Worm (Caenorhabditis elegans): ENCODE results near the gene cyp-33C9.
A peak's percentile ranks its signal among the peaks of the same experiment; 100 is the strongest.

The cyp-33C9 gene

DNA sequence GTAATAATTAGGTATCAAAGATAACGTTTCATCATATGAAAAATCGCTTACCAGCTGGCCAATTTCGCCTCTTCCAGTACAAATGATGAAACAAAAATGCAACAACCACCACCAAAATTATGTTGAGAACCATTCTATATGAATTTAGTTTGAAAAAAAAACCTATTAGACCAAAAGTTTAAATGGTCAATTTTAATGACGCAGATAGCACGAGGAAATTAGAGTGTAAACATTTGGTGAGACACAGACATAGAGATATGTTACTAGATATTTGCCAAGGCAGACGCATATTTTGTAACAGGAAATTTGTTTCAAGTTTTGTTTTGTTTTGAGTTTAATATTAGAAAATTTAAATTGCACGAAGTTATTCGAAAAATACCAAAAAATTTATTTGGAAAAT, at the start of gene cyp-33C9:
cyp-33C9 (minus strand) TSS at position 211 of the 400 bp plus-strand sequence.
- TF ChIP-seq ceh-82 (tag; optimal IDR thresholded peaks at IDR 0.05) (no peak), C34F6.9 (tag; optimal IDR thresholded peaks at IDR 0.05) (peak; percentile 50), fos-1 (tag; optimal IDR thresholded peaks at IDR 0.05) (peak; percentile 19), sma-9 (GFP tag; optimal IDR thresholded peaks at IDR 0.05) (peak; percentile 47), sma-9 (tag; optimal IDR thresholded peaks at IDR 0.05) (no peak), nhr-129 (tag; optimal IDR thresholded peaks at IDR 0.05) (peak; percentile 12), unc-39 (tag; optimal IDR thresholded peaks at IDR 0.05) (no peak)

- TF ChIP-seq nhr-237 (tag; optimal IDR thresholded peaks at IDR 0.05) (no peak), nhr-77 (tag; optimal IDR thresholded peaks at IDR 0.05) (no peak)
Observed at ce11 chrV:3141190-3141589, 46.8 kb upstream of the cyp-33C9 start, which contains the start of gene srab-9. Gene srab-9, minus strand, starts transcription at chrV:3141290.

ce11 chrV:3138488-3138887, 44.1 kb upstream of the cyp-33C9 start, which contains the start of the genes irld-3 and F02C9.1:
Gene irld-3, minus strand, starts transcription at chrV:3138588.
Gene F02C9.1, plus strand, starts transcription at chrV:3138703.
- TF ChIP-seq R02D3.7 (tag; optimal IDR thresholded peaks at IDR 0.05) = no peak

DNA sequence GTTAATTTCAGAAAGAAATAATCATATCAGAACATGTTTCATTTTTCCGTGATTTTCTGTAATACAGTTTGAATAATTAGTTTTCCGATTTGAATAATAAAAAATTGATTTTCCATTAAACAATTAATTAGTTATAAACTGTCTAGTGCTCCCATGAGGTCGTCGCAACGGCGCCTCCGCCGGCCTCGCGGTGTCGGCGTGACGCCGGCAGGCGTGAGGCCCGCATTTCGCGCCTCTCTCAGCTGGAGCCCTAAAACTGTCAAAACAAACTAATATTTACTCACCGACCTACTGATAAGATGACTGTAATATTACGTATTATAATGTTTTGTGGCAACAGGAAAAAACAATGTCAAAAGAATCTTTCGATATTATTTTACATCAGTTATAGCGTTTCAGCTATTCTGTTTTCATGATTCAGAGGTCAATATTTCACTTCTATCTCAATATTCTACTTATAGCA, 39.0 kb upstream of the cyp-33C9 start, which contains the start of gene F02C9.2:
F02C9.2 (plus strand) TSS at position 413 of the 463 bp plus-strand sequence.
- no peak for TF ChIP-seq nhr-23 (tag; optimal IDR thresholded peaks at IDR 0.05)
- TF ChIP-seq sma-3 (GFP tag; optimal IDR thresholded peaks at IDR 0.05) = no peak
- no peak for TF ChIP-seq ztf-4 (tag; optimal IDR thresholded peaks at IDR 0.05)
- no peak for TF ChIP-seq nhr-25 (tag; optimal IDR thresholded peaks at IDR 0.05)
- no peak for TF ChIP-seq nhr-6 (tag; optimal IDR thresholded peaks at IDR 0.05)
- no peak for TF ChIP-seq elt-1 (tag; optimal IDR thresholded peaks at IDR 0.05)
- TF ChIP-seq sem-4 (tag; optimal IDR thresholded peaks at IDR 0.05) = no peak
- no peak for TF ChIP-seq lin-11 (tag; optimal IDR thresholded peaks at IDR 0.05)

DNA sequence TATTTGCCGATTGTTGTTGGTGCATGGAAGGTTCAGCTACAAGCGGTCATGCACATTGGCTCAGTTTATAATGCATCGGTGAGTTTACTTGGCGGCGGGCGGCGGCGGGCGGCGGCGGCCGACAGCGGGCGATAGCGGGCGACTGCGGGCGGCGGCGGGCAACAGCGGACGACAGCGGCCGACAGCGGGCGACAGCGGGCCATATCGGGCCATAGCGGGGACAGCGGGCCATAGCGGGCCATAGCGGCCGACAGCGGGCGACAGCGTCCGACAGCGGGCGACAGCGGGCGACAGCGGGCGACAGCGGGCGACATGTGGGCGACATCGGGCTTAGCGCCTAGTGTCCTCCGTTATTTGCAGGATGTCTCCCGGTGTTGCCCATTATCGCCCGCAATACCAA, 37.8 kb upstream of the cyp-33C9 start:
- no peak for TF ChIP-seq aly-2 (tag; optimal IDR thresholded peaks at IDR 0.05)
- no peak for TF ChIP-seq peb-1 (tag; optimal IDR thresholded peaks at IDR 0.05)
- no peak for TF ChIP-seq unc-39 (tag; optimal IDR thresholded peaks at IDR 0.05)
- TF ChIP-seq nhr-23 (tag; optimal IDR thresholded peaks at IDR 0.05) = no peak
- TF ChIP-seq unc-62 (GFP tag; optimal IDR thresholded peaks at IDR 0.05) = no peak

ce11 chrV:3128803-3129202, 34.4 kb upstream of the cyp-33C9 start, which contains the start of gene tat-6:
Gene tat-6, plus strand, starts transcription at chrV:3129103.
- TF ChIP-seq elt-3 (tag; optimal IDR thresholded peaks at IDR 0.05) (no peak), mdl-1 (tag; optimal IDR thresholded peaks at IDR 0.05) (no peak), nhr-11 (tag; optimal IDR thresholded peaks at IDR 0.05) (no peak), dmd-4 (tag; optimal IDR thresholded peaks at IDR 0.05) (no peak), ztf-1 (GFP tag; conservative IDR thresholded peaks at IDR 0.05) (no peak), ama-1 (optimal IDR thresholded peaks at IDR 0.05) (no peak), lin-11 (tag; optimal IDR thresholded peaks at IDR 0.05) (no peak), ceh-82 (tag; optimal IDR thresholded peaks at IDR 0.05) (no peak), nhr-237 (tag; optimal IDR thresholded peaks at IDR 0.05) (no peak), peb-1 (tag; optimal IDR thresholded peaks at IDR 0.05) (no peak), unc-55 (GFP tag; optimal IDR thresholded peaks at IDR 0.05) (no peak), blmp-1 (tag; optimal IDR thresholded peaks at IDR 0.05; ENCODE audit: insufficient read depth) (no peak), ztf-4 (tag; optimal IDR thresholded peaks at IDR 0.05) (no peak), nhr-12 (tag; optimal IDR thresholded peaks at IDR 0.05) (no peak), nhr-25 (tag; optimal IDR thresholded peaks at IDR 0.05) (no peak), sem-4 (tag; optimal IDR thresholded peaks at IDR 0.05) (no peak)

DNA sequence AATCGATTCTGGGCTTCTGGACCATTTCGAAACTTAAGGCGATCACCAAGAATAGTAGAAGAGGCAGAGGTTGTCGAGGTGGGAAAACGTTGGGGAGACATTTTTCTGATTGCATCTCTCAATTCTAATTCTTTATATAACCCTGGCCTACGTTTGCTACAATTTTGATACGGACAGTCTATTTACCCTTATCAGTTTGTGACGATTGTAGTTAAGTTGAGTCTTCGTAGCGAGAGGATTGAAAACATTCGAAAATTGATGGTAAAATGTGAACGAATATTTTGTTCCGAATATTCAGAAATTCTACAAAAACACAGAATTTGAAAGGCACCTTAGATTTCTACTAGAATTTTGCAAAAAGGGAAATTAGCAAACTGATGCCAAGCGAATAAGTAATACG, 33.3 kb upstream of the cyp-33C9 start, which contains the start of gene Y73C8C.10:
Y73C8C.10 (minus strand) TSS at position 101 of the 400 bp plus-strand sequence.
- no peak for TF ChIP-seq blmp-1 (tag; optimal IDR thresholded peaks at IDR 0.05; ENCODE audit: insufficient read depth)
- no peak for TF ChIP-seq fos-1 (tag; optimal IDR thresholded peaks at IDR 0.05)
- no peak for TF ChIP-seq sem-4 (tag; optimal IDR thresholded peaks at IDR 0.05)
- TF ChIP-seq nhr-129 (tag; optimal IDR thresholded peaks at IDR 0.05) = no peak

Measured in whole organism, L2 larva.